Fruit fly (Drosophila melanogaster): ENCODE results near the gene CG15771.

dm6 chrX:5776547-5776946 is 21.2 kb downstream of the CG15771 start, which contains the start of gene CG42264:
- TF ChIP-seq CG32772 (GFP tag; IDR thresholded peaks at IDR 0.05) (no peak), kni (GFP tag; optimal IDR thresholded peaks at IDR 0.05) (no peak), CG13424 (tag; optimal IDR thresholded peaks at IDR 0.05) (no peak), luna (GFP tag; optimal IDR thresholded peaks at IDR 0.05) (no peak), Deaf1 (tag; optimal IDR thresholded peaks at IDR 0.05) (no peak), Eip74EF (GFP tag; optimal IDR thresholded peaks at IDR 0.05) (no peak), tup (GFP tag; optimal IDR thresholded peaks at IDR 0.05) (no peak), insv (GFP tag; optimal IDR thresholded peaks at IDR 0.05) (no peak), aop (GFP tag; IDR thresholded peaks at IDR 0.05) (no peak), ftz-f1 (GFP tag; optimal IDR thresholded peaks at IDR 0.05) (no peak), CG17359 (tag; optimal IDR thresholded peaks at IDR 0.05) (no peak), Meics (GFP tag; optimal IDR thresholded peaks at IDR 0.05) (no peak), croc (GFP tag; conservative IDR thresholded peaks at IDR 0.05) (no peak), CG18619 (GFP tag; optimal IDR thresholded peaks at IDR 0.05) (no peak)

All from whole organism, embryonic.